Worm (Caenorhabditis elegans): ENCODE data around the gene R11H6.5.

- TF ChIP-seq him-1 (tag; optimal IDR thresholded peaks at IDR 0.05) = no peak
- no peak for TF ChIP-seq W03F9.2 (tag; optimal IDR thresholded peaks at IDR 0.05)
- TF ChIP-seq dao-5 (tag; optimal IDR thresholded peaks at IDR 0.05) = no peak
These were observed 8.3 kb downstream of the R11H6.5 start for ce11 chrV:14603755-14604154.

Data from whole organism, L4/young adult.